Fruit fly (Drosophila melanogaster) whole organism, embryonic: ENCODE measurements around the gene Elal.

Source experiments
- Bdp1 ChIP-seq: fragments of 200-800 bp; sonication (Bioruptor generic); optimal IDR thresholded peaks from 3 replicates; lab custom pipeline; 2016; ENCODE audit warnings: missing biosample characterization, missing genetic modification characterization
- Bgb ChIP-seq: fragments of 200-800 bp; sonication (Bioruptor generic); IDR thresholded peaks from 2 replicates; pipeline ENCODE4 v1.3.6; 2022; ENCODE audit warnings: missing biosample characterization, missing genetic modification characterization; ENCODE audit not compliant: partially characterized antibody
- BtbVII ChIP-seq: fragments of 200-800 bp; sonication (Bioruptor generic); optimal IDR thresholded peaks from 3 replicates; lab custom pipeline; 2017; ENCODE audit warnings: missing biosample characterization, mild to moderate bottlenecking, missing genetic modification characterization
- CG11456 ChIP-seq: fragments of 200-800 bp; sonication (Bioruptor generic); IDR thresholded peaks from 3 replicates; pipeline ENCODE4 v1.3.6; 2022; ENCODE audit warnings: missing biosample characterization, missing genetic modification characterization
- CG11695 ChIP-seq: fragments of 200-800 bp; sonication (Bioruptor generic); IDR thresholded peaks from 3 replicates; pipeline ENCODE4 v1.3.6; 2022; ENCODE audit warnings: missing biosample characterization, missing genetic modification characterization
- CG12391 ChIP-seq: fragments of 200-800 bp; sonication (Bioruptor generic); optimal IDR thresholded peaks from 3 replicates; lab custom pipeline; 2018; ENCODE audit warnings: missing biosample characterization, mild to moderate bottlenecking, missing genetic modification characterization, moderate library complexity
- CG14667 ChIP-seq: fragments of 200-800 bp; sonication (Bioruptor generic); IDR thresholded peaks from 2 replicates; pipeline ENCODE4 v1.3.6; 2022; ENCODE audit warnings: missing biosample characterization, missing genetic modification characterization
- CG17385 ChIP-seq: fragments of 200-800 bp; sonication (Bioruptor generic); optimal IDR thresholded peaks from 3 replicates; lab custom pipeline; 2018; ENCODE audit warnings: missing biosample characterization, mild to moderate bottlenecking, missing genetic modification characterization
- CG18262 ChIP-seq: fragments of 200-800 bp; optimal IDR thresholded peaks from 3 replicates; lab custom pipeline; 2019; ENCODE audit warnings: missing biosample characterization, mild to moderate bottlenecking, missing genetic modification characterization, moderate library complexity
- CG30431 ChIP-seq: fragments of 200-800 bp; sonication (Bioruptor generic); optimal IDR thresholded peaks from 2 replicates; lab custom pipeline; 2017; ENCODE audit warnings: missing biosample characterization, missing genetic modification characterization
- CG3281 ChIP-seq: fragments of 200-800 bp; sonication (Bioruptor generic); optimal IDR thresholded peaks from 3 replicates; lab custom pipeline; 2017; ENCODE audit warnings: missing biosample characterization, mild to moderate bottlenecking, missing genetic modification characterization
- CG34224 ChIP-seq: fragments of 200-800 bp; sonication (Bioruptor generic); IDR thresholded peaks from 3 replicates; pipeline ENCODE4 v1.3.6; 2022; ENCODE audit warnings: missing biosample characterization, missing genetic modification characterization; ENCODE audit not compliant: partially characterized antibody
- CG4707 ChIP-seq: fragments of 200-800 bp; sonication (Bioruptor generic); optimal IDR thresholded peaks from 2 replicates; lab custom pipeline; 2018; ENCODE audit warnings: missing biosample characterization, mild to moderate bottlenecking, missing genetic modification characterization, moderate library complexity
- CG7357 ChIP-seq: fragments of 200-800 bp; sonication (Bioruptor generic); IDR thresholded peaks from 3 replicates; pipeline ENCODE4 v1.3.6; 2022; ENCODE audit warnings: missing biosample characterization, missing genetic modification characterization
- CG7556 ChIP-seq: fragments of 200-800 bp; sonication (Bioruptor generic); optimal IDR thresholded peaks from 2 replicates; lab custom pipeline; 2017; ENCODE audit warnings: missing biosample characterization, mild to moderate bottlenecking, missing genetic modification characterization
- CG7963 ChIP-seq: fragments of 200-800 bp; sonication (Bioruptor generic); IDR thresholded peaks from 3 replicates; pipeline ENCODE4 v1.3.6; 2022; ENCODE audit warnings: missing biosample characterization, missing genetic modification characterization; ENCODE audit not compliant: partially characterized antibody
- CG9215 ChIP-seq: fragments of 200-800 bp; sonication (Bioruptor generic); IDR thresholded peaks from 2 replicates; pipeline ENCODE4 v1.3.6; 2022; ENCODE audit warnings: missing biosample characterization, missing genetic modification characterization
- CrebB ChIP-seq: fragments of 200-800 bp; sonication (Bioruptor generic); optimal IDR thresholded peaks from 3 replicates; lab custom pipeline; 2018; ENCODE audit warnings: missing biosample characterization, mild to moderate bottlenecking, missing genetic modification characterization
- D19B ChIP-seq: fragments of 200-800 bp; sonication (Bioruptor generic); optimal IDR thresholded peaks from 2 replicates; lab custom pipeline; 2017; ENCODE audit warnings: missing biosample characterization, mild to moderate bottlenecking, missing genetic modification characterization
- Dll ChIP-seq: fragments of 200-800 bp; sonication (Bioruptor generic); IDR thresholded peaks from 4 replicates; pipeline ENCODE4 v1.3.6; 2022; ENCODE audit warnings: missing biosample characterization, missing genetic modification characterization; ENCODE audit not compliant: partially characterized antibody
- E2f2 ChIP-seq: fragments of 200-800 bp; sonication (Bioruptor generic); IDR thresholded peaks from 2 replicates; pipeline ENCODE4 v1.3.6; 2022; ENCODE audit warnings: missing biosample characterization, missing genetic modification characterization
- Eip74EF ChIP-seq, 2 experiments: fragments of 200-800 bp in 1 of 2; fragments of >200 bp in 1 of 2; sonication (Bioruptor generic) in 1 of 2; optimal IDR thresholded peaks; 2 replicates each; lab custom pipeline; 2017 to 2019; ENCODE audit warnings: missing biosample characterization in 2 of 2, missing genetic modification characterization in 2 of 2, mild to moderate bottlenecking in 1 of 2, moderate library complexity in 1 of 2
- HHEX ChIP-seq: fragments of 200-800 bp; sonication (Bioruptor generic); optimal IDR thresholded peaks from 3 replicates; lab custom pipeline; 2017; ENCODE audit warnings: missing biosample characterization, mild to moderate bottlenecking, missing genetic modification characterization, missing genetic modification reagents
- HLH3B ChIP-seq: fragments of 200-800 bp; sonication (Bioruptor generic); IDR thresholded peaks from 2 replicates; pipeline ENCODE4 v1.3.6; 2022; ENCODE audit warnings: missing biosample characterization, missing genetic modification characterization
- HmgD ChIP-seq: fragments of 200-800 bp; sonication (Bioruptor generic); optimal IDR thresholded peaks from 3 replicates; lab custom pipeline; 2016; ENCODE audit warnings: missing biosample characterization, missing genetic modification characterization
- Med ChIP-seq: fragments of 200-800 bp; sonication (Bioruptor generic); peaks from one replicate; lab custom pipeline; 2016; ENCODE audit warnings: missing biosample characterization, missing genetic modification characterization, mild to moderate bottlenecking, inconsistent platforms, moderate library complexity
- Nf-YA ChIP-seq: fragments of 200-800 bp; sonication (Bioruptor generic); IDR thresholded peaks from 2 replicates; pipeline ENCODE4 v1.3.6; 2022; ENCODE audit warnings: missing biosample characterization, missing genetic modification characterization
- Pdp1 ChIP-seq, 2 experiments: fragments of 200-800 bp; sonication (Bioruptor generic); optimal IDR thresholded peaks; 3 replicates each; lab custom pipeline; 2016; ENCODE audit warnings: missing biosample characterization in 2 of 2, missing genetic modification characterization in 2 of 2, mild to moderate bottlenecking in 1 of 2, moderate library complexity in 1 of 2
- Trl ChIP-seq, 3 experiments: fragments of >200 bp in 2 of 3; fragments of 200-800 bp in 1 of 3; sonication (Bioruptor generic) in 1 of 3; optimal IDR thresholded peaks; 2 replicates in 1 of 3; 3 replicates in 2 of 3; lab custom pipeline; 2016 to 2017; ENCODE audit warnings: missing biosample characterization in 1 of 3, missing genetic modification characterization in 1 of 3
- YL-1 ChIP-seq: fragments of 200-800 bp; sonication (Bioruptor generic); optimal IDR thresholded peaks from 3 replicates; lab custom pipeline; 2017; ENCODE audit warnings: missing biosample characterization, mild to moderate bottlenecking, missing genetic modification characterization
- bcd ChIP-seq: fragments of 200-800 bp; sonication (Bioruptor generic); optimal IDR thresholded peaks from 2 replicates; lab custom pipeline; 2017; ENCODE audit warnings: missing biosample characterization, mild to moderate bottlenecking, missing genetic modification characterization
- chm ChIP-seq: fragments of 200-800 bp; sonication (Bioruptor generic); IDR thresholded peaks from 2 replicates; pipeline ENCODE4 v1.3.6; 2022; ENCODE audit warnings: missing biosample characterization, missing genetic modification characterization
- dmrt11E ChIP-seq: fragments of 200-800 bp; sonication (Bioruptor generic); optimal IDR thresholded peaks from 3 replicates; lab custom pipeline; 2018; ENCODE audit warnings: missing biosample characterization, mild to moderate bottlenecking, missing genetic modification characterization, moderate library complexity
- ewg ChIP-seq: fragments of 200-800 bp; sonication (Bioruptor generic); optimal IDR thresholded peaks from 3 replicates; lab custom pipeline; 2017; ENCODE audit warnings: mild to moderate bottlenecking, missing biosample characterization, missing genetic modification reagents, missing genetic modification characterization
- fd3F ChIP-seq: fragments of 200-800 bp; sonication (Bioruptor generic); optimal IDR thresholded peaks from 2 replicates; lab custom pipeline; 2018; ENCODE audit warnings: missing biosample characterization, mild to moderate bottlenecking, missing genetic modification characterization, moderate library complexity
- grn ChIP-seq: fragments of 200-800 bp; sonication (Bioruptor generic); optimal IDR thresholded peaks from 3 replicates; lab custom pipeline; 2017; ENCODE audit warnings: missing biosample characterization, missing genetic modification characterization
- hkb ChIP-seq, 2 experiments: fragments of 200-800 bp in 1 of 2; fragments of >200 bp in 1 of 2; sonication (Bioruptor generic) in 1 of 2; IDR thresholded peaks in 1 of 2; optimal IDR thresholded peaks in 1 of 2; 2 replicates each; pipeline versions ENCODE4 v1.3.6 to Lab custom; 2017 to 2022; ENCODE audit warnings: missing biosample characterization in 1 of 2, missing genetic modification characterization in 1 of 2
- inv ChIP-seq: fragments of 200-800 bp; sonication (Bioruptor generic); IDR thresholded peaks from 2 replicates; pipeline ENCODE4 v1.3.6; 2022; ENCODE audit warnings: missing biosample characterization, missing genetic modification characterization; ENCODE audit not compliant: partially characterized antibody
- kay ChIP-seq: fragments of 200-800 bp; sonication (Bioruptor generic); optimal IDR thresholded peaks from 2 replicates; lab custom pipeline; 2016; ENCODE audit warnings: missing biosample characterization, missing genetic modification characterization
- nerfin-1 ChIP-seq: fragments of 200-800 bp; sonication (Bioruptor generic); optimal IDR thresholded peaks from 3 replicates; lab custom pipeline; 2019; ENCODE audit warnings: missing biosample characterization, mild to moderate bottlenecking, missing genetic modification characterization, moderate library complexity
- nom ChIP-seq: fragments of 200-800 bp; sonication (Bioruptor generic); optimal IDR thresholded peaks from 2 replicates; lab custom pipeline; 2017; ENCODE audit warnings: missing biosample characterization, missing genetic modification characterization, mild to moderate bottlenecking, moderate library complexity, missing genetic modification reagents
- onecut ChIP-seq: fragments of 200-800 bp; sonication (Bioruptor generic); IDR thresholded peaks from 2 replicates; pipeline ENCODE4 v1.3.6; 2022; ENCODE audit warnings: missing biosample characterization, missing genetic modification characterization
- pzg ChIP-seq: fragments of 200-800 bp; sonication (Bioruptor generic); optimal IDR thresholded peaks from 3 replicates; lab custom pipeline; 2018; ENCODE audit warnings: missing biosample characterization, mild to moderate bottlenecking, missing genetic modification characterization, moderate library complexity
- rib ChIP-seq: fragments of 200-800 bp; sonication (Bioruptor generic); IDR thresholded peaks from 2 replicates; pipeline ENCODE4 v1.3.6; 2022; ENCODE audit warnings: missing biosample characterization, missing genetic modification characterization
- run ChIP-seq: fragments of 200-800 bp; sonication (Bioruptor generic); optimal IDR thresholded peaks from 3 replicates; lab custom pipeline; 2018; ENCODE audit warnings: missing biosample characterization, mild to moderate bottlenecking, missing genetic modification characterization
- scrt ChIP-seq: fragments of 200-800 bp; sonication (Bioruptor generic); optimal IDR thresholded peaks from 2 replicates; lab custom pipeline; 2018; ENCODE audit warnings: missing biosample characterization, mild to moderate bottlenecking, missing genetic modification characterization, moderate library complexity
- sim ChIP-seq: fragments of 200-800 bp; sonication (Bioruptor generic); IDR thresholded peaks from 2 replicates; pipeline ENCODE4 v1.3.6; 2022; ENCODE audit warnings: missing biosample characterization, missing genetic modification characterization
- tll ChIP-seq, 2 experiments: fragments of 200-800 bp in 1 of 2; fragments of >200 bp in 1 of 2; sonication (Bioruptor generic) in 1 of 2; optimal IDR thresholded peaks; 2 replicates each; lab custom pipeline; 2017 to 2019; ENCODE audit warnings: missing biosample characterization in 2 of 2, missing genetic modification characterization in 2 of 2, mild to moderate bottlenecking in 1 of 2, moderate library complexity in 1 of 2
- trem ChIP-seq: fragments of 200-800 bp; optimal IDR thresholded peaks from 3 replicates; lab custom pipeline; 2019; ENCODE audit warnings: missing biosample characterization, mild to moderate bottlenecking, missing genetic modification characterization, moderate library complexity

Elal gene

dm6 chr3R:24828234-24828633, 36.9 kb upstream of the Elal start, which contains the start of gene RabX4 (continued):
- TF ChIP-seq CG7357 (GFP tag; lab: Robert Waterston, UW) (no peak), Bdp1 (no peak), chm (GFP tag; lab: Robert Waterston, UW) (no peak), CG17385 (no peak), tll (GFP tag; optimal IDR thresholded peaks at IDR 0.05; lab: Kevin White, UChicago) (no peak), nom (GFP tag; lab: Kevin White, UChicago) (no peak), CG3281 (GFP tag; lab: Kevin White, UChicago) (no peak), HLH3B (GFP tag; lab: Robert Waterston, UW) (no peak), CG11456 (GFP tag; lab: Robert Waterston, UW) (no peak), nerfin-1 (tag; lab: Kevin White, UChicago) (peak; percentile 30), dmrt11E (tag; lab: Kevin White, UChicago) (no peak), pzg (peak; percentile 22), CG7963 (no peak), fd3F (GFP tag; lab: Kevin White, UChicago) (no peak), bcd (no peak), Nf-YA (no peak), HHEX (GFP tag; lab: Kevin White, UChicago) (no peak), sim (GFP tag; lab: Robert Waterston, UW) (no peak), Bgb (GFP tag; lab: Robert Waterston, UW) (no peak), grn (GFP tag; lab: Kevin White, UChicago) (no peak), Med (GFP tag; lab: Kevin White, UChicago) (peak; percentile 53), Eip74EF (GFP tag; optimal IDR thresholded peaks at IDR 0.05; lab: Kevin White, UChicago) (no peak), CrebB (no peak), CG34224 (GFP tag; lab: Robert Waterston, UW) (no peak), scrt (GFP tag; lab: Kevin White, UChicago) (no peak), YL-1 (GFP tag; lab: Kevin White, UChicago) (peak; percentile 42), CG12391 (tag; lab: Kevin White, UChicago) (no peak), Dll (GFP tag; lab: Robert Waterston, UW) (no peak), rib (GFP tag; lab: Robert Waterston, UW) (no peak), onecut (GFP tag; lab: Robert Waterston, UW) (peak; percentile 100), kay (no peak), E2f2 (peak; percentile 59), inv (no peak), CG4707 (GFP tag; lab: Kevin White, UChicago) (no peak), CG18262 (tag; lab: Kevin White, UChicago) (no peak), CG30431 (GFP tag; lab: Kevin White, UChicago) (no peak), CG7556 (no peak), BtbVII (no peak), HmgD (GFP tag; lab: Kevin White, UChicago) (no peak), CG14667 (GFP tag; lab: Robert Waterston, UW) (no peak), CG11695 (peak; percentile 6; the same call in 1 of the 3 replicates), Pdp1 (GFP tag; optimal IDR thresholded peaks at IDR 0.05; lab: Kevin White, UChicago) (no peak), Trl (optimal IDR thresholded peaks at IDR 0.05; lab: Kevin White, UChicago) (no peak), Trl (GFP tag; optimal IDR thresholded peaks at IDR 0.05; lab: Kevin White, UChicago) (no peak), D19B (GFP tag; lab: Kevin White, UChicago) (no peak), CG9215 (no peak), ewg (GFP tag; lab: Kevin White, UChicago) (peak; percentile 99), run (no peak), trem (tag; lab: Kevin White, UChicago) (no peak), hkb (optimal IDR thresholded peaks at IDR 0.05; lab: Kevin White, UChicago) (no peak), hkb (GFP tag; IDR thresholded peaks at IDR 0.05; lab: Robert Waterston, UW) (no peak)
